Worm (Caenorhabditis elegans): Measurements from ENCODE around the gene pup-2.

DNA sequence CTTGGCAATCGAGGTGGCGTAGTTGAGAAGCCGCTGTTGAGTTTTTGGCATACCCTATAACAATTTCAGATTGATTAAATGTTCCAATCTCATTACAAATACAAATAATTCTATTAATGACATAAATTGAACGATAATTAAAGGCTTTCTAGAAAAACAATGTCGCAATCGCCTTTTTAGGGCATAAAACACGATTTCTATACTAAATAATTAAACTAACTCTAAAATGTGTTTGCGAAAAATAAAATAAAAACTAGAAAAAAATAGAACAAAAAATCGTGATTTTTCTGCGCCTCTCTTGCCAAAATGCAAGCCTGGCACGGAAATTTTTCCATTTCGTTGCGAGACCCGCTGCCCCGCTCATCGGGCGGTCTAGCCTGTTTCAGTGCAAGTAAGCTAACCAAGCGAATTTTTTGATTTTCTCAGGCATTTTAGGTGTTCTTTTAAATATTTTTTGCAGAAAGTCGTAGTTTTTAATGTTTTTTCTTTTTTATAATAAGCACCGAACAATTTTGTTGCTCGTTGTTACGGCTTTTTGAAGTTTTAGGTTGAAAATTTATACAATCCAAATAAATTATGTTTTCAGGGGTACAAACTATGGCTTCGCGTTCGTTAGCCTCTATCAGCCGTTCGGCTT lies 42.2 kb downstream of the pup-2 start, which contains the start of the genes C34E10.12, C34E10.10 and atp-2:
- TF ChIP-seq pqm-1 (tag; optimal IDR thresholded peaks at IDR 0.05) (no peak), pha-4 (tag; optimal IDR thresholded peaks at IDR 0.05) (no peak), ceh-9 (tag; optimal IDR thresholded peaks at IDR 0.05) (no peak), fkh-10 (GFP tag; optimal IDR thresholded peaks at IDR 0.05) (no peak), hlh-30 (tag; optimal IDR thresholded peaks at IDR 0.05; ENCODE audit: insufficient read depth) (no peak), elt-2 (tag; optimal IDR thresholded peaks at IDR 0.05) (peak; percentile 51), tbx-2 (tag; optimal IDR thresholded peaks at IDR 0.05) (peak; percentile 62), elt-4 (tag; optimal IDR thresholded peaks at IDR 0.05) (no peak), ceh-22 (tag; optimal IDR thresholded peaks at IDR 0.05) (no peak), ets-4 (tag; optimal IDR thresholded peaks at IDR 0.05) (peak; percentile 68)
